Worm (Caenorhabditis elegans) whole organism, L1 larva: ENCODE results near the gene F16G10.11.

Experiments used
- C04F5.9 ChIP-seq: sonication (generic microtip); optimal IDR thresholded peaks from 2 replicates; lab custom pipeline; 2016; ENCODE audit warnings: missing genetic modification characterization, missing compliant biosample characterization
- Y116A8C.19 ChIP-seq: sonication (generic microtip); optimal IDR thresholded peaks from 2 replicates; lab custom pipeline; 2016; ENCODE audit warnings: missing compliant biosample characterization, missing genetic modification characterization, borderline replicate concordance
- aha-1 ChIP-seq: fragments of 150-350 bp; optimal IDR thresholded peaks from 2 replicates; lab custom pipeline; 2014; ENCODE audit warnings: missing biosample characterization, missing genetic modification characterization
- ceh-63 ChIP-seq: fragments of 200-800 bp; sonication (Bioruptor generic); optimal IDR thresholded peaks from 2 replicates; lab custom pipeline; 2018; ENCODE audit warnings: mild to moderate bottlenecking, missing genetic modification characterization, missing compliant biosample characterization
- ceh-90 ChIP-seq: sonication (generic microtip); optimal IDR thresholded peaks from 2 replicates; lab custom pipeline; 2016; ENCODE audit warnings: missing genetic modification characterization, missing compliant biosample characterization
- ces-1 ChIP-seq: fragments of 150-350 bp; optimal IDR thresholded peaks from 2 replicates; lab custom pipeline; 2014; ENCODE audit warnings: missing biosample characterization, missing genetic modification reagents, missing genetic modification characterization
- dsc-1 ChIP-seq: sonication (generic microtip); optimal IDR thresholded peaks from 2 replicates; lab custom pipeline; 2016; ENCODE audit warnings: mild to moderate bottlenecking, missing genetic modification characterization, missing compliant biosample characterization
- efl-1 ChIP-seq, 4 experiments: fragments of 150-350 bp; optimal IDR thresholded peaks in 3 of 4; peaks in 1 of 4; 1 replicate in 1 of 4; 2 replicates in 3 of 4; lab custom pipeline; 2014; ENCODE audit warnings: missing biosample characterization in 2 of 4, missing genetic modification characterization in 2 of 4, missing genetic modification reagents in 2 of 4
- efl-3 ChIP-seq: fragments of 200-800 bp; sonication (Bioruptor generic); optimal IDR thresholded peaks from 2 replicates; lab custom pipeline; 2018; ENCODE audit warnings: mild to moderate bottlenecking, missing genetic modification characterization, missing compliant biosample characterization
- egl-27 ChIP-seq, 2 experiments: fragments of 150-350 bp in 1 of 2; sonication (generic microtip); optimal IDR thresholded peaks; 3 replicates each; lab custom pipeline; 2017 to 2018; ENCODE audit warnings: missing biosample characterization in 2 of 2, missing genetic modification characterization in 2 of 2, missing genetic modification reagents in 2 of 2
- hpl-2 ChIP-seq: fragments of 150-350 bp; optimal IDR thresholded peaks from 2 replicates; lab custom pipeline; 2014; ENCODE audit warnings: missing biosample characterization, missing genetic modification reagents, missing genetic modification characterization
- isw-1 ChIP-seq: fragments of 200-800 bp; sonication (Bioruptor generic); IDR thresholded peaks from 2 replicates; pipeline ENCODE4 v1.3.6; 2022; ENCODE audit warnings: missing genetic modification characterization, missing compliant biosample characterization
- lin-14 ChIP-seq: fragments of 200-800 bp; sonication (Bioruptor generic); optimal IDR thresholded peaks from 2 replicates; lab custom pipeline; 2018; ENCODE audit warnings: mild to moderate bottlenecking, missing genetic modification characterization, moderate library complexity, missing compliant biosample characterization
- lin-35 ChIP-seq, 2 experiments: fragments of 150-350 bp; optimal IDR thresholded peaks; 2 replicates each; lab custom pipeline; 2014; ENCODE audit warnings: missing biosample characterization in 2 of 2, missing genetic modification characterization in 2 of 2, missing genetic modification reagents in 2 of 2
- lir-3 ChIP-seq: sonication (generic microtip); optimal IDR thresholded peaks from 2 replicates; lab custom pipeline; 2016; ENCODE audit warnings: mild to moderate bottlenecking, missing genetic modification characterization, moderate library complexity, missing compliant biosample characterization; ENCODE audit not compliant: poor library complexity
- mdl-1 ChIP-seq, 2 experiments: fragments of 150-350 bp; optimal IDR thresholded peaks; 2 replicates each; lab custom pipeline; 2014 to 2017; ENCODE audit warnings: missing biosample characterization in 2 of 2, missing genetic modification characterization in 2 of 2, inconsistent platforms in 1 of 2
- nhr-11 ChIP-seq: fragments of 150-350 bp; optimal IDR thresholded peaks from 2 replicates; lab custom pipeline; 2014; ENCODE audit warnings: missing biosample characterization, missing genetic modification characterization
- nhr-20 ChIP-seq: sonication (generic microtip); optimal IDR thresholded peaks from 2 replicates; lab custom pipeline; 2016; ENCODE audit warnings: mild to moderate bottlenecking, missing genetic modification characterization, missing compliant biosample characterization
- nhr-28 ChIP-seq: fragments of 150-350 bp; optimal IDR thresholded peaks from 2 replicates; lab custom pipeline; 2014; ENCODE audit warnings: missing biosample characterization, missing genetic modification characterization
- nhr-71 ChIP-seq: sonication (generic microtip); optimal IDR thresholded peaks from 2 replicates; lab custom pipeline; 2016; ENCODE audit warnings: mild to moderate bottlenecking, missing genetic modification characterization, moderate library complexity, missing compliant biosample characterization
- nhr-76 ChIP-seq: sonication (generic microtip); optimal IDR thresholded peaks from 2 replicates; lab custom pipeline; 2017; ENCODE audit warnings: missing biosample characterization, missing genetic modification characterization
- nhr-84 ChIP-seq: sonication (generic microtip); optimal IDR thresholded peaks from 2 replicates; lab custom pipeline; 2017; ENCODE audit warnings: missing biosample characterization, missing genetic modification characterization
- nhr-90 ChIP-seq: sonication (generic microtip); optimal IDR thresholded peaks from 2 replicates; lab custom pipeline; 2016; ENCODE audit warnings: mild to moderate bottlenecking, missing genetic modification characterization, missing compliant biosample characterization; ENCODE audit not compliant: poor library complexity
- pag-3 ChIP-seq: sonication (generic microtip); optimal IDR thresholded peaks from 2 replicates; lab custom pipeline; 2017; ENCODE audit warnings: missing genetic modification characterization, mild to moderate bottlenecking, missing compliant biosample characterization, antibody characterized with exemption, borderline replicate concordance; ENCODE audit not compliant: insufficient read depth
- pax-3 ChIP-seq: fragments of 200-800 bp; sonication (Bioruptor generic); optimal IDR thresholded peaks from 2 replicates; lab custom pipeline; 2018; ENCODE audit warnings: mild to moderate bottlenecking, missing genetic modification characterization, moderate library complexity, missing compliant biosample characterization
- pqm-1 ChIP-seq: sonication (generic microtip); optimal IDR thresholded peaks from 3 replicates; lab custom pipeline; 2017; ENCODE audit warnings: missing biosample characterization, missing genetic modification characterization
- skn-1 ChIP-seq: fragments of 150-350 bp; optimal IDR thresholded peaks from 2 replicates; lab custom pipeline; 2014; ENCODE audit warnings: missing biosample characterization, missing genetic modification characterization
- snpc-4 ChIP-seq: fragments of 150-350 bp; optimal IDR thresholded peaks from 2 replicates; lab custom pipeline; 2014; ENCODE audit warnings: missing biosample characterization, missing genetic modification characterization
- snu-23 ChIP-seq: sonication (generic microtip); optimal IDR thresholded peaks from 2 replicates; lab custom pipeline; 2016; ENCODE audit warnings: missing genetic modification characterization, missing compliant biosample characterization
- sptf-1 ChIP-seq: fragments of 150-350 bp; optimal IDR thresholded peaks from 2 replicates; lab custom pipeline; 2014; ENCODE audit warnings: missing biosample characterization, missing genetic modification characterization
- sup-37 ChIP-seq: fragments of 200-800 bp; sonication (Bioruptor generic); optimal IDR thresholded peaks from 2 replicates; lab custom pipeline; 2018; ENCODE audit warnings: mild to moderate bottlenecking, missing genetic modification characterization, missing compliant biosample characterization
- tbx-2 ChIP-seq: sonication (generic microtip); optimal IDR thresholded peaks from 2 replicates; lab custom pipeline; 2016; ENCODE audit warnings: missing genetic modification characterization, missing compliant biosample characterization
- unc-62 ChIP-seq: fragments of 150-350 bp; optimal IDR thresholded peaks from 2 replicates; lab custom pipeline; 2014; ENCODE audit warnings: missing biosample characterization, missing genetic modification reagents, missing genetic modification characterization
- vab-15 ChIP-seq: sonication (generic microtip); optimal IDR thresholded peaks from 2 replicates; lab custom pipeline; 2017; ENCODE audit warnings: missing genotype, mild to moderate bottlenecking, missing genetic modification characterization, missing compliant biosample characterization
- ztf-11 ChIP-seq, 2 experiments: sonication (generic microtip); optimal IDR thresholded peaks; 2 replicates each; lab custom pipeline; 2016 to 2017; ENCODE audit warnings: missing genetic modification characterization in 2 of 2, missing biosample characterization in 1 of 2, missing compliant biosample characterization in 1 of 2

Gene F16G10.11

DNA sequence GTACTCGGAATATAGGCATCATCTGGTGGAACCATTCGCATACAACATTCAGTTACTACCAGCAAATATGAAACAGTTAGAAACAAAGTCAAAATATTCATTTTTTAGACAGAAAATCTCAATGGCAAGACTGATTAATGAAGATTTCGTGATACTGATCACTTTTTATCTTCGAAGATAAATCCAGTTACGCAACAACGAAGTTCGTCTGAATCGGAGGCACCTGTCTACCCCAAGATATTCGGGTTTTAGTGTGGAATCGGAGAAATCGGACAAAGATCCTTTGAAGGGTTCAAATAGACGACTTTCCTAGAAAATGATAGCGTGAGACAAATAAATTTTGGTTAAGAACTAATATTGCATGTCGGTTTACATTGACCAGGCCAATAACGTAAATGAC, 2.1 kb upstream of the F16G10.11 start, which contains the start of gene F16G10.13 (continued):
- TF ChIP-seq Y116A8C.19 (tag; lab: Kevin White, UChicago) = no peak
- TF ChIP-seq lin-14 = no peak

DNA sequence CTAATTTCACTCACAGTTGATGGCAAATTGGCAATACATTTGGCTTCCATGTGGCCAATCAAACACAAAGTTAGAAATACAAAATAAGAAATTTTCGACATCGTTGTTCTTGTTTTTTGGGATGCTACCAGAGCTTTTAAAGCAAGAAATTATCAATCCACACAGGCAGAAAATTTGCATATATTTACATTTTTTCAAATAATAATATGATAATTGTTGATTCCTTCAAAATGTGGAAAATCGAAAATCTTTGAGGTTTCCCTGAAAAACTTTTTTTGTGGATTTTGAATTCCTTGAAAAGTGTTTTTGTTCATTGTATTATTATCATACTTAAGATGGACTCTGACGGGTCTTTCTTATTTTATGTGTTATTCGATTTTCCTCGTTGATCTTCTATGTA, 2.8 kb downstream of the F16G10.11 start, which contains the start of gene F16G10.10:
Gene F16G10.10, minus strand, starts transcription at position 101 of the 400 bp plus-strand sequence.
- TF ChIP-seq tbx-2 (no peak), pqm-1 (tag; lab: Kevin White, UChicago) (no peak), ces-1 (GFP tag; lab: Kevin White, UChicago) (no peak), mdl-1 (tag; optimal IDR thresholded peaks at IDR 0.05; lab: Kevin White, UChicago) (no peak), aha-1 (tag; lab: Kevin White, UChicago) (no peak)
- TF ChIP-seq, all 84 proteins: peak for 0

DNA sequence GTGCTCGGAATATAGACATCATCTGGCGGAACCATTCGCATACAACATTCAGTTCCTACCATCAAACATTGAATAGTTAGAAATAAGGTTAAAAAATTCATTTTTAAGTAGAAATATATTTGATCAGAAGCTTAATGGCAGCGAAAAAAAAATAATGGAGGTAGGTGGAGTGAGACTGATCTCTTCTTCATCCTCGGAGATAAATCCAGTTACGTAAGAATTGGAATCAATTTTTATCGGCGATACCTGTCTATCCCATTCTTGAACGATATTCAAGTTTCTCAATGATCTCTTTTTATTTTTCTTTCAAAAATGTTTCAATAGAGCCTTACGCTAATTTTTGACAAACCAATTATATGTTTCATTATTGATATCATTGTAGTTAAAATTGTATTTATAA, 8.2 kb downstream of the F16G10.11 start, which contains the start of gene F16G10.9:
Gene F16G10.9, minus strand, starts transcription at position 101 of the 400 bp plus-strand sequence.
- TF ChIP-seq ztf-11 (tag; optimal IDR thresholded peaks at IDR 0.05; lab: Kevin White, UChicago) (no peak), efl-1 (optimal IDR thresholded peaks at IDR 0.05; lab: Kevin White, UChicago) (no peak), efl-1 (GFP tag; optimal IDR thresholded peaks at IDR 0.05 in 1 of 2; lab: Kevin White, UChicago) (no peak)

DNA sequence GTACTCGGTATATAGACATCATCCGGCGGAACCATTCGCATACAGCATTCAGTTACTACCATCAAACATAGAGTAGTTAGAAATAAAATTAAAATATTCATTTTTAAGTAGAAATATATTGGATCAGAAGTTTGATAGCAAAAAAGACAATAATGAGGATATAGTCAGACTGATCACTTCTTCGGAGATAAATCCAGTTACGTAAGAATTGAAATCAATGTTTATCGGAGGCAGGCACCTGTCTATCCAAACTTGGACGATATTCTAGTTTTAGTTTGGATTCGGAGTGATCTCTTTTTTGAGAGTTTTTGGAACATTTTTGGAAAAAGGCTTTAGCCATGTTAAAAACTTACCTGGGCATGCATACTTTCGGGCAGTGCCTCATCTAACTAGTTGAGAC, 10.4 kb downstream of the F16G10.11 start, which contains the start of gene F16G10.8:
Gene F16G10.8, minus strand, starts transcription at position 101 of the 400 bp plus-strand sequence.
- no peak for TF ChIP-seq skn-1 (tag; lab: Kevin White, UChicago)
- TF ChIP-seq lin-35 (GFP tag; optimal IDR thresholded peaks at IDR 0.05; lab: Kevin White, UChicago) = no peak
- no peak for TF ChIP-seq efl-3
- no peak for TF ChIP-seq nhr-84 (tag; lab: Kevin White, UChicago)
- no peak for TF ChIP-seq lir-3
- no peak for TF ChIP-seq ceh-63
- no peak for TF ChIP-seq vab-15 (tag; lab: Kevin White, UChicago)
- no peak for TF ChIP-seq sup-37 (GFP tag; lab: Kevin White, UChicago)
- no peak for TF ChIP-seq snu-23 (GFP tag; lab: Kevin White, UChicago)
- TF ChIP-seq nhr-90 (tag; lab: Kevin White, UChicago) = no peak
- no peak for TF ChIP-seq ceh-90 (tag; lab: Kevin White, UChicago)
- TF ChIP-seq pag-3 (tag; lab: Kevin White, UChicago) = no peak
- TF ChIP-seq tbx-2 = no peak
- TF ChIP-seq nhr-20 (tag; lab: Kevin White, UChicago) = no peak
- TF ChIP-seq C04F5.9 (tag; lab: Kevin White, UChicago) = no peak
- TF ChIP-seq snpc-4 (tag; lab: Kevin White, UChicago) = no peak
- TF ChIP-seq hpl-2 (GFP tag; lab: Kevin White, UChicago) = no peak
- TF ChIP-seq isw-1 (GFP tag; lab: Robert Waterston, UW) = no peak

DNA sequence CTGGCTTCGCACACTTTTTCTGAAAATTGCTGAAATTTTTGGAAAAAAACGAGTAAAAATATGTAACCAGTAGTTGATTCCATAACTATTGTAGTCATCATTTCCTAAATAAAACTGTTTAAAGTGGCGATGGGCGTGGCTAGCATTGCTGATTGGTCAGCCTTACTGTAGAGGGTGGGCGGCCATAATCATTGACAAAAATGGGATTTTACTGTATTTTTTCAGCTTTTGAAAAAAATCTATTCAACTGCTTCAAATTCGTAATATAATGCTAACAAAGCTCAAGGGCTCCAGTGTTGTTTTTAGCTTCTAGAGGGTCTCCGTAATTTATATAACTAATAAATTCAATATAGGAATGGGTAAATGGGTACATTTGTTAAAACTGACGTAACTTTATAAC, 13.5 kb downstream of the F16G10.11 start, which contains the start of gene F16G10.7:
Gene F16G10.7, minus strand, starts transcription at position 101 of the 400 bp plus-strand sequence.
- TF ChIP-seq nhr-71 (tag; lab: Kevin White, UChicago) = no peak
- TF ChIP-seq snu-23 (GFP tag; lab: Kevin White, UChicago) = no peak
- TF ChIP-seq nhr-28 = no peak
- TF ChIP-seq unc-62 (GFP tag; lab: Kevin White, UChicago) = no peak
- no peak for TF ChIP-seq sptf-1 (tag; lab: Kevin White, UChicago)
- TF ChIP-seq isw-1 (GFP tag; lab: Robert Waterston, UW) = no peak
- TF ChIP-seq dsc-1 (tag; lab: Kevin White, UChicago) = no peak
- TF ChIP-seq egl-27 (tag; optimal IDR thresholded peaks at IDR 0.05; lab: Kevin White, UChicago) = no peak
- no peak for TF ChIP-seq efl-1 (optimal IDR thresholded peaks at IDR 0.05; lab: Kevin White, UChicago)
- no peak for TF ChIP-seq efl-1 (GFP tag; optimal IDR thresholded peaks at IDR 0.05 in 1 of 2; lab: Kevin White, UChicago)
- TF ChIP-seq pag-3 (tag; lab: Kevin White, UChicago) = no peak
- no peak for TF ChIP-seq lin-14
- TF ChIP-seq mdl-1 (tag; optimal IDR thresholded peaks at IDR 0.05; lab: Kevin White, UChicago) = no peak
- no peak for TF ChIP-seq nhr-11 (tag; lab: Kevin White, UChicago)
- no peak for TF ChIP-seq pax-3
- TF ChIP-seq nhr-76 (tag; lab: Kevin White, UChicago) = no peak
